Worm (Caenorhabditis elegans): ENCODE results near the gene Y38F1A.7.
A peak's percentile ranks its signal among the peaks of the same experiment; 100 is the strongest.

ce11 chrII:12965589-12965988, 32.0 kb downstream of the Y38F1A.7 start:
- no peak for TF ChIP-seq zag-1 (tag; optimal IDR thresholded peaks at IDR 0.05)
- peak; percentile 29 for TF ChIP-seq blmp-1 (tag; optimal IDR thresholded peaks at IDR 0.05)
- no peak for TF ChIP-seq alr-1 (tag; optimal IDR thresholded peaks at IDR 0.05; ENCODE audit: borderline replicate concordance)
- no peak for TF ChIP-seq ceh-63 (GFP tag; optimal IDR thresholded peaks at IDR 0.05)
- TF ChIP-seq ztf-4 (tag; optimal IDR thresholded peaks at IDR 0.05), result no peak
- no peak for TF ChIP-seq nhr-11 (tag; optimal IDR thresholded peaks at IDR 0.05)
- TF ChIP-seq aly-2 (tag; optimal IDR thresholded peaks at IDR 0.05), result no peak
- TF ChIP-seq snpc-4 (tag; optimal IDR thresholded peaks at IDR 0.05), result no peak

All from whole organism, L1 larva.